Worm (Caenorhabditis elegans) whole organism, young adult: ENCODE data around the gene bir-1.

Source experiments
- T26A5.8 ChIP-seq: sonication (generic microtip); optimal IDR thresholded peaks from 2 replicates; lab custom pipeline; 2016; ENCODE audit warnings: missing genetic modification characterization, missing compliant biosample characterization
- aptf-3 ChIP-seq: fragments of 200-800 bp; sonication (Bioruptor generic); IDR thresholded peaks from 2 replicates; pipeline ENCODE4 v1.3.6; 2022; ENCODE audit warnings: missing genetic modification characterization, missing compliant biosample characterization
- egl-18 ChIP-seq: fragments of 200-800 bp; sonication (Bioruptor generic); IDR thresholded peaks from 2 replicates; pipeline ENCODE4 v1.3.6; 2022; ENCODE audit warnings: missing genetic modification reagents, missing genetic modification characterization, missing compliant biosample characterization
- hlh-26 ChIP-seq: fragments of 200-800 bp; sonication (Bioruptor generic); conservative IDR thresholded peaks from 2 replicates; pipeline ENCODE4 v1.3.6; 2022; ENCODE audit warnings: missing genetic modification reagents, missing genetic modification characterization, missing compliant biosample characterization
- lag-1 ChIP-seq: fragments of 200-800 bp; sonication (Bioruptor generic); IDR thresholded peaks from 2 replicates; pipeline ENCODE4 v1.3.6; 2022; ENCODE audit warnings: missing genetic modification reagents, missing genetic modification characterization, missing compliant biosample characterization
- pha-4 ChIP-seq: fragments of 150-350 bp; sonication (generic microtip); optimal IDR thresholded peaks from 2 replicates; lab custom pipeline; 2014; ENCODE audit warnings: missing biosample characterization, missing genetic modification reagents, missing genetic modification characterization
- snpc-4 ChIP-seq, 5 experiments: fragments of 150-350 bp in 1 of 5; sonication (generic microtip) in 4 of 5; optimal IDR thresholded peaks; 2 replicates each; lab custom pipeline; 2014 to 2018; ENCODE audit warnings: missing genetic modification characterization in 5 of 5, missing biosample characterization in 3 of 5, antibody characterized with exemption in 2 of 5, mild to moderate bottlenecking in 2 of 5, missing compliant biosample characterization in 2 of 5, missing genotype in 2 of 5, moderate library complexity in 2 of 5, missing genetic modification reagents in 1 of 5
- sptf-2 ChIP-seq: fragments of 200-800 bp; sonication (Bioruptor generic); optimal IDR thresholded peaks from 2 replicates; lab custom pipeline; 2018; ENCODE audit warnings: mild to moderate bottlenecking, missing genetic modification characterization, missing compliant biosample characterization

- TF ChIP-seq egl-18 (no peak), T26A5.8 (tag; lab: Kevin White, UChicago) (no peak), pha-4 (no peak), hlh-26 (no peak), snpc-4 (GFP tag; optimal IDR thresholded peaks at IDR 0.05; lab: Kevin White, UChicago) (no peak), snpc-4 (tag; optimal IDR thresholded peaks at IDR 0.05; lab: Kevin White, UChicago) (no peak), sptf-2 (no peak), aptf-3 (no peak), lag-1 (no peak)
Observed at ce11 chrV:11620081-11620480, 24.2 kb upstream of the bir-1 start.
